Worm (Caenorhabditis elegans): ENCODE measurements around the gene Y7A5A.10.

DNA sequence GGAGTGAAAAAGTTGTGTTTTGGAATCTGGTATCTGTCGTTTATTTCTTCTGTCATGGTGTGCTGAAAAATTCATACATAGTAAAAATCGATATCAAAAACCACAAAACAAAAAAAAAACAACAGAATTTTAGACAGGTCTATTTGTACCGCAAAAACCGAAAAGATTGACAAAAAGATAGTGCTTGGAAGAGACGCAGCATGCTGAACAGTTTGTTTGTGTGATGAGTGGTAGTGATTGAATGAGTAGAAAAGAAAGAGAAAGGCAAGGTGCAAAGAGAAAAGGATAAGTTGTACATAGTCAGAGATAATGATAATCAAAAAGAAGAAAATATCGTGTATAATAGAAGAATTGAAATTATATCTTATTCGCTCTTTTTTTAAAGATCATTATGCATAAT, 22.2 kb downstream of the Y7A5A.10 start, which contains the start of gene Y7A5A.2:
- TF ChIP-seq klf-2 (GFP tag; conservative IDR thresholded peaks at IDR 0.05) (no peak), med-1 (GFP tag; optimal IDR thresholded peaks at IDR 0.05; ENCODE audit: insufficient read depth) (no peak), flt-1 (GFP tag; IDR thresholded peaks at IDR 0.05) (no peak), ref-1 (GFP tag; conservative IDR thresholded peaks at IDR 0.05) (no peak)
